Worm (Caenorhabditis elegans) whole organism, late embryonic: ENCODE measurements around the gene K05F1.6.

ENCODE experiments used
- C38D4.7 ChIP-seq: fragments of 200-800 bp; sonication (Bioruptor generic); optimal IDR thresholded peaks from 2 replicates; lab custom pipeline; 2018; ENCODE audit warnings: mild to moderate bottlenecking, missing genetic modification characterization, moderate library complexity, missing compliant biosample characterization
- F13H6.1 ChIP-seq: sonication (generic microtip); optimal IDR thresholded peaks from 2 replicates; lab custom pipeline; 2016; ENCODE audit warnings: missing genetic modification characterization, missing compliant biosample characterization
- K02D7.2 ChIP-seq: sonication (generic microtip); optimal IDR thresholded peaks from 2 replicates; lab custom pipeline; 2017; ENCODE audit warnings: mild to moderate bottlenecking, missing genetic modification characterization, missing compliant biosample characterization
- T23F11.4 ChIP-seq: fragments of 200-800 bp; sonication (Bioruptor generic); optimal IDR thresholded peaks from 2 replicates; lab custom pipeline; 2018; ENCODE audit warnings: mild to moderate bottlenecking, missing genetic modification characterization, missing compliant biosample characterization
- Y22D7AL.16 ChIP-seq: sonication (generic microtip); optimal IDR thresholded peaks from 2 replicates; lab custom pipeline; 2016; ENCODE audit warnings: missing genetic modification characterization, missing compliant biosample characterization
- ahr-1 ChIP-seq: sonication (generic microtip); optimal IDR thresholded peaks from 2 replicates; lab custom pipeline; 2016; ENCODE audit warnings: missing genetic modification characterization, missing compliant biosample characterization
- ama-1 ChIP-seq: fragments of 150-350 bp; optimal IDR thresholded peaks from 2 replicates; lab custom pipeline; 2014
- ceh-14 ChIP-seq: sonication (generic microtip); optimal IDR thresholded peaks from 2 replicates; lab custom pipeline; 2016; ENCODE audit warnings: missing genotype, missing genetic modification characterization, missing compliant biosample characterization
- ceh-18 ChIP-seq: sonication (generic microtip); optimal IDR thresholded peaks from 2 replicates; lab custom pipeline; 2016; ENCODE audit warnings: missing genetic modification characterization, missing compliant biosample characterization
- ceh-2 ChIP-seq: sonication (generic microtip); optimal IDR thresholded peaks from 2 replicates; lab custom pipeline; 2016; ENCODE audit warnings: missing genotype, missing genetic modification characterization, missing compliant biosample characterization
- ceh-22 ChIP-seq: sonication (generic microtip); optimal IDR thresholded peaks from 2 replicates; lab custom pipeline; 2017; ENCODE audit warnings: missing biosample characterization, missing genetic modification characterization
- ceh-24 ChIP-seq: sonication (generic microtip); optimal IDR thresholded peaks from 2 replicates; lab custom pipeline; 2016; ENCODE audit warnings: mild to moderate bottlenecking, missing genetic modification characterization, missing compliant biosample characterization
- ceh-30 ChIP-seq: fragments of 150-350 bp; optimal IDR thresholded peaks from 2 replicates; lab custom pipeline; 2014; ENCODE audit warnings: missing biosample characterization, missing genetic modification characterization
- ceh-31 ChIP-seq: sonication (generic microtip); optimal IDR thresholded peaks from 2 replicates; lab custom pipeline; 2016; ENCODE audit warnings: missing genetic modification characterization, missing compliant biosample characterization
- ceh-34 ChIP-seq: sonication (generic microtip); optimal IDR thresholded peaks from 2 replicates; lab custom pipeline; 2016; ENCODE audit warnings: mild to moderate bottlenecking, missing genetic modification characterization, missing compliant biosample characterization
- ceh-48 ChIP-seq: sonication (generic microtip); optimal IDR thresholded peaks from 2 replicates; lab custom pipeline; 2016; ENCODE audit warnings: missing genetic modification characterization, inconsistent platforms, missing compliant biosample characterization
- ceh-6 ChIP-seq: fragments of 200-800 bp; sonication (Bioruptor generic); optimal IDR thresholded peaks from 2 replicates; lab custom pipeline; 2018; ENCODE audit warnings: mild to moderate bottlenecking, missing genetic modification characterization, missing compliant biosample characterization
- ceh-9 ChIP-seq: sonication (generic microtip); optimal IDR thresholded peaks from 2 replicates; lab custom pipeline; 2016; ENCODE audit warnings: mild to moderate bottlenecking, missing genetic modification characterization, inconsistent platforms, missing compliant biosample characterization
- che-1 ChIP-seq: sonication (generic microtip); optimal IDR thresholded peaks from 2 replicates; lab custom pipeline; 2016; ENCODE audit warnings: mild to moderate bottlenecking, missing genetic modification characterization, missing compliant biosample characterization
- dmd-4 ChIP-seq: sonication (generic microtip); optimal IDR thresholded peaks from 2 replicates; lab custom pipeline; 2016; ENCODE audit warnings: borderline replicate concordance, missing genetic modification characterization, missing compliant biosample characterization
- dve-1 ChIP-seq: sonication (generic microtip); optimal IDR thresholded peaks from 2 replicates; lab custom pipeline; 2017; ENCODE audit warnings: antibody characterized with exemption, mild to moderate bottlenecking, missing genetic modification characterization, missing compliant biosample characterization
- elt-4 ChIP-seq: sonication (generic microtip); optimal IDR thresholded peaks from 2 replicates; lab custom pipeline; 2016; ENCODE audit warnings: missing genetic modification characterization, missing compliant biosample characterization
- fax-1 ChIP-seq: sonication (generic microtip); optimal IDR thresholded peaks from 2 replicates; lab custom pipeline; 2016; ENCODE audit warnings: missing genotype, missing genetic modification characterization, missing compliant biosample characterization
- fkh-6 ChIP-seq: sonication (generic microtip); optimal IDR thresholded peaks from 2 replicates; lab custom pipeline; 2016; ENCODE audit warnings: missing genetic modification characterization, missing compliant biosample characterization
- gmeb-2 ChIP-seq: sonication (generic microtip); optimal IDR thresholded peaks from 2 replicates; lab custom pipeline; 2016; ENCODE audit warnings: missing genetic modification characterization, inconsistent platforms, missing compliant biosample characterization
- hlh-13 ChIP-seq: fragments of 200-800 bp; sonication (Bioruptor generic); optimal IDR thresholded peaks from 2 replicates; lab custom pipeline; 2018; ENCODE audit warnings: mild to moderate bottlenecking, missing genetic modification characterization, missing compliant biosample characterization
- hlh-30 ChIP-seq: sonication (generic microtip); optimal IDR thresholded peaks from 2 replicates; lab custom pipeline; 2017; ENCODE audit warnings: antibody characterized with exemption, missing genetic modification characterization, missing compliant biosample characterization; ENCODE audit not compliant: insufficient read depth
- hlh-8 ChIP-seq: sonication (generic microtip); optimal IDR thresholded peaks from 2 replicates; lab custom pipeline; 2016; ENCODE audit warnings: missing genotype, missing genetic modification characterization, missing compliant biosample characterization
- lim-6 ChIP-seq: sonication (generic microtip); optimal IDR thresholded peaks from 2 replicates; lab custom pipeline; 2016; ENCODE audit warnings: missing genetic modification characterization, missing compliant biosample characterization
- nfya-1 ChIP-seq: sonication (generic microtip); optimal IDR thresholded peaks from 2 replicates; lab custom pipeline; 2017; ENCODE audit warnings: missing genetic modification characterization, mild to moderate bottlenecking, missing compliant biosample characterization, antibody characterized with exemption, moderate library complexity
- nhr-232 ChIP-seq: sonication (generic microtip); optimal IDR thresholded peaks from 2 replicates; lab custom pipeline; 2016; ENCODE audit warnings: missing genetic modification characterization, missing compliant biosample characterization
- odd-2 ChIP-seq: sonication (generic microtip); optimal IDR thresholded peaks from 2 replicates; lab custom pipeline; 2017; ENCODE audit warnings: antibody characterized with exemption, mild to moderate bottlenecking, missing genetic modification characterization, missing compliant biosample characterization
- pag-3 ChIP-seq: sonication (generic microtip); optimal IDR thresholded peaks from 2 replicates; lab custom pipeline; 2016; ENCODE audit warnings: missing compliant biosample characterization, missing genetic modification characterization, borderline replicate concordance
- pat-9 ChIP-seq: fragments of 200-800 bp; sonication (Bioruptor generic); optimal IDR thresholded peaks from 2 replicates; lab custom pipeline; 2018; ENCODE audit warnings: mild to moderate bottlenecking, missing genetic modification characterization, moderate library complexity, missing compliant biosample characterization
- pha-4 ChIP-seq: fragments of 150-350 bp; optimal IDR thresholded peaks from 2 replicates; lab custom pipeline; 2018; ENCODE audit warnings: missing biosample characterization, missing genetic modification reagents, missing genetic modification characterization
- pqm-1 ChIP-seq: sonication (generic microtip); optimal IDR thresholded peaks from 2 replicates; lab custom pipeline; 2016; ENCODE audit warnings: missing genetic modification characterization, missing compliant biosample characterization
- ref-2 ChIP-seq: sonication (generic microtip); optimal IDR thresholded peaks from 2 replicates; lab custom pipeline; 2016; ENCODE audit warnings: missing genetic modification characterization, missing compliant biosample characterization
- rnt-1 ChIP-seq: sonication (generic microtip); optimal IDR thresholded peaks from 2 replicates; lab custom pipeline; 2016; ENCODE audit warnings: missing genetic modification characterization, missing compliant biosample characterization
- sdc-2 ChIP-seq: sonication (generic microtip); optimal IDR thresholded peaks from 2 replicates; lab custom pipeline; 2016; ENCODE audit warnings: missing genotype, missing genetic modification characterization, missing compliant biosample characterization
- sox-4 ChIP-seq: sonication (generic microtip); optimal IDR thresholded peaks from 2 replicates; lab custom pipeline; 2017; ENCODE audit warnings: mild to moderate bottlenecking, missing genetic modification characterization, inconsistent platforms, missing compliant biosample characterization
- tbx-2 ChIP-seq: sonication (generic microtip); optimal IDR thresholded peaks from 2 replicates; lab custom pipeline; 2016; ENCODE audit warnings: missing genetic modification characterization, missing compliant biosample characterization
- tbx-7 ChIP-seq: sonication (generic microtip); optimal IDR thresholded peaks from 2 replicates; lab custom pipeline; 2016; ENCODE audit warnings: missing genotype, missing genetic modification characterization, missing compliant biosample characterization
- ttx-3 ChIP-seq: sonication (generic microtip); optimal IDR thresholded peaks from 2 replicates; lab custom pipeline; 2016; ENCODE audit warnings: missing genetic modification reagents, missing genetic modification characterization, missing compliant biosample characterization
- unc-3 ChIP-seq, 2 experiments: fragments of 200-800 bp in 1 of 2; sonication (Bioruptor generic) in 1 of 2; sonication (generic microtip) in 1 of 2; conservative IDR thresholded peaks in 1 of 2; optimal IDR thresholded peaks in 1 of 2; 2 replicates each; pipeline versions ENCODE4 v1.3.6 to Lab custom; 2016 to 2022; ENCODE audit warnings: missing compliant biosample characterization in 2 of 2, missing genetic modification characterization in 2 of 2, missing genetic modification reagents in 1 of 2
- unc-42 ChIP-seq: sonication (generic microtip); optimal IDR thresholded peaks from 2 replicates; lab custom pipeline; 2016; ENCODE audit warnings: missing genotype, missing genetic modification characterization, missing compliant biosample characterization
- unc-55 ChIP-seq: sonication (generic microtip); optimal IDR thresholded peaks from 2 replicates; lab custom pipeline; 2017; ENCODE audit warnings: missing biosample characterization, missing genetic modification reagents, missing genetic modification characterization
- unc-86 ChIP-seq: sonication (generic microtip); optimal IDR thresholded peaks from 2 replicates; lab custom pipeline; 2016; ENCODE audit warnings: missing genetic modification characterization, missing compliant biosample characterization
- zip-5 ChIP-seq: sonication (generic microtip); optimal IDR thresholded peaks from 2 replicates; lab custom pipeline; 2016; ENCODE audit warnings: missing genetic modification characterization, missing compliant biosample characterization
- ztf-16 ChIP-seq: sonication (generic microtip); optimal IDR thresholded peaks from 2 replicates; lab custom pipeline; 2017; ENCODE audit warnings: missing genetic modification characterization, missing compliant biosample characterization

K05F1.6 gene

ce11 chrII:5768274-5768820 is 14.0 kb upstream of the K05F1.6 start:
- TF ChIP-seq hlh-8 (tag; lab: Kevin White, UChicago), result no peak
- TF ChIP-seq dve-1 (tag; lab: Kevin White, UChicago), result no peak
- no peak for TF ChIP-seq F13H6.1 (tag; lab: Kevin White, UChicago)
- no peak for TF ChIP-seq ama-1 (lab: Kevin White, UChicago)
- no peak for TF ChIP-seq ceh-18 (tag; lab: Kevin White, UChicago)
- TF ChIP-seq fkh-6 (tag; lab: Kevin White, UChicago), result no peak
- no peak for TF ChIP-seq ceh-6 (GFP tag; lab: Kevin White, UChicago)
- no peak for TF ChIP-seq pag-3 (tag; lab: Kevin White, UChicago)
- TF ChIP-seq pat-9 (tag; lab: Kevin White, UChicago), result no peak
- TF ChIP-seq hlh-13 (GFP tag; lab: Kevin White, UChicago), result no peak
- TF ChIP-seq unc-55 (GFP tag; lab: Kevin White, UChicago), result no peak
- no peak for TF ChIP-seq ceh-30
- TF ChIP-seq fax-1 (tag; lab: Kevin White, UChicago), result no peak
- no peak for TF ChIP-seq gmeb-2

- TF ChIP-seq ceh-14, result peak; percentile 26
- peak; percentile 28 for TF ChIP-seq ztf-16
- TF ChIP-seq hlh-30 (tag; lab: Kevin White, UChicago), result peak; percentile 39
- no peak for TF ChIP-seq pha-4 (tag; lab: Kevin White, UChicago)
- TF ChIP-seq odd-2 (tag; lab: Kevin White, UChicago), result no peak
- peak; percentile 37 for TF ChIP-seq ceh-18 (tag; lab: Kevin White, UChicago)
- TF ChIP-seq fax-1 (tag; lab: Kevin White, UChicago), result peak; percentile 38
- no peak for TF ChIP-seq ahr-1
- peak; percentile 51 for TF ChIP-seq T23F11.4 (GFP tag; lab: Kevin White, UChicago)
- TF ChIP-seq elt-4 (tag; lab: Kevin White, UChicago), result no peak
- TF ChIP-seq tbx-2 (tag; lab: Kevin White, UChicago), result peak; percentile 48
- TF ChIP-seq tbx-7 (tag; lab: Kevin White, UChicago), result no peak
- TF ChIP-seq ceh-34 (tag; lab: Kevin White, UChicago), result peak; percentile 31
- peak; percentile 8 for TF ChIP-seq ceh-24
- TF ChIP-seq ceh-31, result peak; percentile 52
- peak; percentile 30 for TF ChIP-seq unc-42 (tag; lab: Kevin White, UChicago)
- TF ChIP-seq ceh-9 (tag; lab: Kevin White, UChicago), result no peak
- TF ChIP-seq lim-6 (tag; lab: Kevin White, UChicago), result no peak
- no peak for TF ChIP-seq ceh-22 (tag; lab: Kevin White, UChicago)
- TF ChIP-seq dmd-4 (tag; lab: Kevin White, UChicago), result no peak
- peak; percentile 48 for TF ChIP-seq sdc-2
- peak; percentile 21; the same call in 1 of the 2 replicates for TF ChIP-seq unc-3 (GFP tag; conservative IDR thresholded peaks at IDR 0.05; lab: Robert Waterston, UW)
- no peak for TF ChIP-seq unc-3 (tag; optimal IDR thresholded peaks at IDR 0.05; lab: Kevin White, UChicago)
- TF ChIP-seq ttx-3 (tag; lab: Kevin White, UChicago), result peak; percentile 36
- peak; percentile 30 for TF ChIP-seq zip-5 (tag; lab: Kevin White, UChicago)
- TF ChIP-seq pqm-1, result peak; percentile 9
- peak; percentile 23 for TF ChIP-seq nfya-1 (tag; lab: Kevin White, UChicago)
- peak; percentile 33 for TF ChIP-seq ceh-48 (tag; lab: Kevin White, UChicago)
- TF ChIP-seq nhr-232, result peak; percentile 44
- no peak for TF ChIP-seq K02D7.2
- peak; percentile 59 for TF ChIP-seq ref-2 (tag; lab: Kevin White, UChicago)
- no peak for TF ChIP-seq gmeb-2
- peak; percentile 68 for TF ChIP-seq ceh-6 (GFP tag; lab: Kevin White, UChicago)
- peak; percentile 56 for TF ChIP-seq sox-4
- TF ChIP-seq che-1 (tag; lab: Kevin White, UChicago), result peak; percentile 70
- TF ChIP-seq pat-9 (tag; lab: Kevin White, UChicago), result peak; percentile 53
- peak; percentile 60 for TF ChIP-seq C38D4.7 (GFP tag; lab: Kevin White, UChicago)
- no peak for TF ChIP-seq pag-3 (tag; lab: Kevin White, UChicago)
- TF ChIP-seq rnt-1 (tag; lab: Kevin White, UChicago), result no peak
- peak; percentile 46 for TF ChIP-seq ceh-2 (tag; lab: Kevin White, UChicago)
- TF ChIP-seq unc-86 (tag; lab: Kevin White, UChicago), result no peak
- TF ChIP-seq Y22D7AL.16, result peak; percentile 18
Measured at ce11 chrII:5772547-5773142, 9.7 kb upstream of the K05F1.6 start.
